Worm (Caenorhabditis elegans) whole organism, early embryonic: ENCODE data around the gene F46H5.4.

Experiments used
- B0310.2 ChIP-seq: sonication (generic microtip); optimal IDR thresholded peaks from 2 replicates; lab custom pipeline; 2016; ENCODE audit warnings: mild to moderate bottlenecking, missing genetic modification characterization, missing compliant biosample characterization
- ama-1 ChIP-seq: fragments of 150-350 bp; optimal IDR thresholded peaks from 2 replicates; lab custom pipeline; 2014
- ceh-13 ChIP-seq: fragments of 200-800 bp; sonication (Bioruptor generic); optimal IDR thresholded peaks from 2 replicates; lab custom pipeline; 2018; ENCODE audit warnings: mild to moderate bottlenecking, missing genetic modification characterization, missing compliant biosample characterization
- ceh-36 ChIP-seq: sonication (generic microtip); optimal IDR thresholded peaks from 2 replicates; lab custom pipeline; 2016; ENCODE audit warnings: missing genetic modification characterization, inconsistent platforms, missing compliant biosample characterization
- ets-7 ChIP-seq: sonication (generic microtip); optimal IDR thresholded peaks from 2 replicates; lab custom pipeline; 2016; ENCODE audit warnings: missing genotype, missing genetic modification characterization, missing compliant biosample characterization
- flt-1 ChIP-seq: fragments of 200-800 bp; sonication (Bioruptor generic); IDR thresholded peaks from 2 replicates; pipeline ENCODE4 v1.3.6; 2022; ENCODE audit warnings: missing genetic modification characterization, missing compliant biosample characterization
- scrt-1 ChIP-seq: fragments of 200-800 bp; sonication (Bioruptor generic); IDR thresholded peaks from 2 replicates; pipeline ENCODE4 v1.3.6; 2022; ENCODE audit warnings: missing genetic modification characterization, missing compliant biosample characterization
- tbx-37 ChIP-seq: fragments of 200-800 bp; sonication (Bioruptor generic); conservative IDR thresholded peaks from 2 replicates; pipeline ENCODE4 v1.3.6; 2022; ENCODE audit warnings: missing genetic modification reagents, missing genetic modification characterization, missing compliant biosample characterization

DNA sequence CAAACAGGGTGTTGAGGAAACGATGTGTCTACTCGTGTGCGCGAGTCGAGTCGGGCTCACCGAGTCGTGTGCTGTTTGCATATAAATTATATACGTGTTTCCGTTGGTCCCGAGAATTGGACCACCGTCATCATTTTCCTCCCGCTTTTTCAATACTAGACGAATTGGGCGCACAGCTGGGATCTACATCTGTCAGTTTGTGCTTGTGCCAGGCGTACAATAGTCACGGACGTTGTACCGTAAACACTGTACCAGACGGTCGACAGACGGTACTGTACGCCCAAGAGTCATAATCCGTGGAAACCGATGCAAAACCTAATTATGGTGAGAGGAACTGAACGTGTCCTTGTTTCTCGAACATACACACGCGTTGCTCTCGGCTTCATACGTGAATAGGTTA is 45.3 kb downstream of the F46H5.4 start:
- no peak for TF ChIP-seq ama-1 (lab: Kevin White, UChicago)
- no peak for TF ChIP-seq flt-1
- TF ChIP-seq ceh-13, result no peak
- no peak for TF ChIP-seq ceh-36 (tag; lab: Kevin White, UChicago)
- TF ChIP-seq ets-7 (tag; lab: Kevin White, UChicago), result no peak
- TF ChIP-seq tbx-37 (GFP tag; lab: Robert Waterston, UW), result no peak
- no peak for TF ChIP-seq scrt-1
- no peak for TF ChIP-seq B0310.2
